Worm (Caenorhabditis elegans): Measurements from ENCODE around the gene lin-15B.

The lin-15B gene

ce11 chrX:15721346-15721745, 4.6 kb upstream of the lin-15B start, which contains the start of gene ZK662.5:
Gene ZK662.5, plus strand, starts transcription at chrX:15721646.
- TF ChIP-seq sem-4 (tag; optimal IDR thresholded peaks at IDR 0.05) (no peak), lin-13 (GFP tag; optimal IDR thresholded peaks at IDR 0.05) (no peak), mab-5 (tag; optimal IDR thresholded peaks at IDR 0.05) (no peak), egl-27 (tag; optimal IDR thresholded peaks at IDR 0.05) (no peak), lin-39 (tag; optimal IDR thresholded peaks at IDR 0.05) (no peak), nhr-11 (tag; optimal IDR thresholded peaks at IDR 0.05) (no peak), nhr-237 (tag; optimal IDR thresholded peaks at IDR 0.05) (no peak), ceh-16 (tag; optimal IDR thresholded peaks at IDR 0.05) (no peak), dmd-4 (tag; optimal IDR thresholded peaks at IDR 0.05) (no peak), nhr-23 (tag; optimal IDR thresholded peaks at IDR 0.05) (no peak), C34F6.9 (tag; optimal IDR thresholded peaks at IDR 0.05) (no peak), mdl-1 (tag; optimal IDR thresholded peaks at IDR 0.05) (no peak), nhr-129 (tag; optimal IDR thresholded peaks at IDR 0.05) (no peak), ceh-82 (tag; optimal IDR thresholded peaks at IDR 0.05) (no peak), Y55F3AM.14 (GFP tag; optimal IDR thresholded peaks at IDR 0.05) (no peak)

ce11 chrX:15724994-15725393, 929 bp upstream of the lin-15B start:
- TF ChIP-seq sma-9 (GFP tag; optimal IDR thresholded peaks at IDR 0.05), result peak; percentile 75
- TF ChIP-seq sma-9 (tag; optimal IDR thresholded peaks at IDR 0.05), result no peak
- TF ChIP-seq sma-3 (GFP tag; optimal IDR thresholded peaks at IDR 0.05), result peak; percentile 35
- peak; percentile 57 for TF ChIP-seq unc-55 (GFP tag; optimal IDR thresholded peaks at IDR 0.05)
- TF ChIP-seq snpc-4 (tag; optimal IDR thresholded peaks at IDR 0.05), result peak; percentile 34
- TF ChIP-seq mdl-1 (tag; optimal IDR thresholded peaks at IDR 0.05), result no peak
- no peak for TF ChIP-seq lin-13 (GFP tag; optimal IDR thresholded peaks at IDR 0.05)
- TF ChIP-seq fos-1 (tag; optimal IDR thresholded peaks at IDR 0.05), result peak; percentile 43
- no peak for TF ChIP-seq zag-1 (tag; optimal IDR thresholded peaks at IDR 0.05)
- TF ChIP-seq gmeb-1 (tag; optimal IDR thresholded peaks at IDR 0.05), result peak; percentile 63
- TF ChIP-seq ceh-16 (tag; optimal IDR thresholded peaks at IDR 0.05), result peak; percentile 40
- TF ChIP-seq F13H6.1 (tag; optimal IDR thresholded peaks at IDR 0.05), result peak; percentile 66
- TF ChIP-seq unc-62 (GFP tag; optimal IDR thresholded peaks at IDR 0.05), result no peak
- peak; percentile 70 for TF ChIP-seq C34F6.9 (tag; optimal IDR thresholded peaks at IDR 0.05)
- peak; percentile 41 for TF ChIP-seq sem-4 (tag; optimal IDR thresholded peaks at IDR 0.05)
- peak; percentile 67 for TF ChIP-seq blmp-1 (tag; optimal IDR thresholded peaks at IDR 0.05; ENCODE audit: insufficient read depth)
- peak; percentile 37 for TF ChIP-seq lin-11 (tag; optimal IDR thresholded peaks at IDR 0.05)
- no peak for TF ChIP-seq elt-1 (tag; optimal IDR thresholded peaks at IDR 0.05)
- TF ChIP-seq nhr-129 (tag; optimal IDR thresholded peaks at IDR 0.05), result peak; percentile 66
- TF ChIP-seq dmd-4 (tag; optimal IDR thresholded peaks at IDR 0.05), result no peak
- TF ChIP-seq crh-2 (tag; optimal IDR thresholded peaks at IDR 0.05), result peak; percentile 43
- no peak for TF ChIP-seq alr-1 (tag; optimal IDR thresholded peaks at IDR 0.05)

ce11 chrX:15730342-15730741, 4.4 kb downstream of the lin-15B start:
- TF ChIP-seq elt-1 (tag; optimal IDR thresholded peaks at IDR 0.05), result no peak
- TF ChIP-seq sem-4 (tag; optimal IDR thresholded peaks at IDR 0.05), result no peak
- TF ChIP-seq lin-11 (tag; optimal IDR thresholded peaks at IDR 0.05), result no peak
- TF ChIP-seq nhr-11 (tag; optimal IDR thresholded peaks at IDR 0.05), result no peak
- TF ChIP-seq Y55F3AM.14 (GFP tag; optimal IDR thresholded peaks at IDR 0.05), result no peak
- no peak for TF ChIP-seq crh-2 (tag; optimal IDR thresholded peaks at IDR 0.05)
- TF ChIP-seq aly-2 (tag; optimal IDR thresholded peaks at IDR 0.05), result no peak
- TF ChIP-seq F13H6.1 (tag; optimal IDR thresholded peaks at IDR 0.05), result no peak
- TF ChIP-seq R02D3.7 (tag; optimal IDR thresholded peaks at IDR 0.05), result no peak
- no peak for TF ChIP-seq unc-55 (GFP tag; optimal IDR thresholded peaks at IDR 0.05)
- TF ChIP-seq ceh-82 (tag; optimal IDR thresholded peaks at IDR 0.05), result no peak
- TF ChIP-seq ceh-16 (tag; optimal IDR thresholded peaks at IDR 0.05), result no peak
- no peak for TF ChIP-seq lin-13 (GFP tag; optimal IDR thresholded peaks at IDR 0.05)
- no peak for TF ChIP-seq ztf-4 (tag; optimal IDR thresholded peaks at IDR 0.05)
- TF ChIP-seq blmp-1 (tag; optimal IDR thresholded peaks at IDR 0.05; ENCODE audit: insufficient read depth), result no peak

- TF ChIP-seq fos-1 (tag; optimal IDR thresholded peaks at IDR 0.05), result no peak
- TF ChIP-seq ceh-16 (tag; optimal IDR thresholded peaks at IDR 0.05), result no peak
- TF ChIP-seq sma-3 (GFP tag; optimal IDR thresholded peaks at IDR 0.05), result no peak
- no peak for TF ChIP-seq unc-55 (GFP tag; optimal IDR thresholded peaks at IDR 0.05)
- TF ChIP-seq mbf-1 (tag; optimal IDR thresholded peaks at IDR 0.05), result no peak
- TF ChIP-seq unc-62 (GFP tag; optimal IDR thresholded peaks at IDR 0.05), result no peak
- TF ChIP-seq crh-2 (tag; optimal IDR thresholded peaks at IDR 0.05), result no peak
These were observed 5.7 kb downstream of the lin-15B start, which contains the start of gene lin-15A for ce11 chrX:15731668-15732067. Gene lin-15A, plus strand, starts transcription at chrX:15731968.

Measured in whole organism, L2 larva.